Fruit fly (Drosophila melanogaster) whole organism, wandering third instar larva: Measurements from ENCODE around the gene CG3679.
A peak's percentile ranks its signal among the peaks of the same experiment; 100 is the strongest.

Experiments
- Abd-B ChIP-seq: fragments of >200 bp; optimal IDR thresholded peaks from 2 replicates; lab custom pipeline; 2017; ENCODE audit warnings: missing biosample characterization, missing genetic modification characterization
- CG32264 ChIP-seq: fragments of 200-800 bp; sonication (Bioruptor generic); optimal IDR thresholded peaks from 2 replicates; lab custom pipeline; 2016; ENCODE audit warnings: missing biosample characterization, missing genetic modification characterization
- CG9705 ChIP-seq: fragments of 200-800 bp; sonication (Bioruptor generic); optimal IDR thresholded peaks from 2 replicates; lab custom pipeline; 2018; ENCODE audit warnings: missing biosample characterization, mild to moderate bottlenecking, missing genetic modification characterization
- CrebA ChIP-seq: fragments of 200-800 bp; sonication (Bioruptor generic); optimal IDR thresholded peaks from 2 replicates; lab custom pipeline; 2016; ENCODE audit warnings: missing biosample characterization, mild to moderate bottlenecking, missing genetic modification characterization, borderline replicate concordance
- Dfd ChIP-seq: fragments of >200 bp; optimal IDR thresholded peaks from 2 replicates; lab custom pipeline; 2017; ENCODE audit warnings: missing biosample characterization, missing genetic modification characterization
- Dif ChIP-seq: fragments of 200-275, 200-300 bp; sonication (Bioruptor generic); optimal IDR thresholded peaks from 2 replicates; lab custom pipeline; 2018; ENCODE audit warnings: missing biosample characterization, missing genetic modification characterization; ENCODE audit not compliant: partially characterized antibody
- GATAd ChIP-seq: sonication (Bioruptor generic); optimal IDR thresholded peaks from 2 replicates; lab custom pipeline; 2016; ENCODE audit warnings: missing biosample characterization, missing genetic modification characterization
- HLH106 ChIP-seq: fragments of 200-800 bp; optimal IDR thresholded peaks from 3 replicates; lab custom pipeline; 2019; ENCODE audit warnings: missing biosample characterization, mild to moderate bottlenecking, missing genetic modification characterization, moderate library complexity
- Hnf4 ChIP-seq: fragments of 200-800 bp; sonication (Bioruptor generic); optimal IDR thresholded peaks from 2 replicates; lab custom pipeline; 2016; ENCODE audit warnings: missing biosample characterization, mild to moderate bottlenecking, missing genetic modification characterization
- Hr78 ChIP-seq: fragments of >200 bp; optimal IDR thresholded peaks from 2 replicates; lab custom pipeline; 2017; ENCODE audit warnings: missing biosample characterization, missing genetic modification characterization
- Hr83 ChIP-seq: fragments of 200-300 bp; sonication (Bioruptor generic); optimal IDR thresholded peaks from 2 replicates; lab custom pipeline; 2016; ENCODE audit warnings: missing biosample characterization, mild to moderate bottlenecking, missing genetic modification characterization, moderate library complexity; ENCODE audit not compliant: poor library complexity, severe bottlenecking
- Jra ChIP-seq: sonication (Bioruptor generic); optimal IDR thresholded peaks from 2 replicates; lab custom pipeline; 2016; ENCODE audit warnings: missing biosample characterization, missing genetic modification characterization
- Mio ChIP-seq: sonication (Bioruptor generic); optimal IDR thresholded peaks from 2 replicates; lab custom pipeline; 2016; ENCODE audit warnings: missing biosample characterization, missing genetic modification characterization
- Myc ChIP-seq: fragments of >200 bp; optimal IDR thresholded peaks from 2 replicates; lab custom pipeline; 2017
- N ChIP-seq: fragments of >200 bp; optimal IDR thresholded peaks from 2 replicates; lab custom pipeline; 2018; ENCODE audit warnings: missing biosample characterization, missing external identifiers, missing genetic modification characterization
- OdsH ChIP-seq: fragments of 200-800 bp; sonication (Bioruptor generic); optimal IDR thresholded peaks from 2 replicates; lab custom pipeline; 2016; ENCODE audit warnings: missing biosample characterization, mild to moderate bottlenecking, missing genetic modification characterization
- Rel ChIP-seq, 2 experiments: fragments of 200-800 bp; sonication (Bioruptor generic) in 1 of 2; optimal IDR thresholded peaks; 2 replicates in 1 of 2; 3 replicates in 1 of 2; lab custom pipeline; 2016 to 2019; ENCODE audit warnings: mild to moderate bottlenecking in 2 of 2, missing biosample characterization in 2 of 2, missing genetic modification characterization in 2 of 2, moderate library complexity in 1 of 2
- Sp1 ChIP-seq: fragments of 200-800 bp; sonication (Bioruptor generic); optimal IDR thresholded peaks from 3 replicates; lab custom pipeline; 2019; ENCODE audit warnings: missing biosample characterization, mild to moderate bottlenecking, missing genetic modification characterization, moderate library complexity
- Vsx2 ChIP-seq: fragments of 200-300, 225-300 bp; sonication (Bioruptor generic); optimal IDR thresholded peaks from 2 replicates; lab custom pipeline; 2018; ENCODE audit warnings: missing biosample characterization, missing genetic modification characterization; ENCODE audit not compliant: partially characterized antibody
- br ChIP-seq: fragments of 200-800 bp; sonication (Bioruptor generic); optimal IDR thresholded peaks from 2 replicates; lab custom pipeline; 2016; ENCODE audit warnings: missing biosample characterization, missing genetic modification characterization
- brk ChIP-seq: fragments of 200-800 bp; sonication (Bioruptor generic); optimal IDR thresholded peaks from 2 replicates; lab custom pipeline; 2016; ENCODE audit warnings: missing biosample characterization, mild to moderate bottlenecking, missing genetic modification characterization
- dl ChIP-seq, 2 experiments: fragments of 175-275, 200-275 bp in 1 of 2; fragments of 200-275 bp in 1 of 2; sonication (Bioruptor generic); optimal IDR thresholded peaks; lab custom pipeline; 2018; ENCODE audit warnings: mild to moderate bottlenecking in 2 of 2, missing biosample characterization in 2 of 2, missing genetic modification characterization in 2 of 2, moderate library complexity in 2 of 2; ENCODE audit not compliant: partially characterized antibody in 2 of 2, insufficient read depth in 1 of 2
- dmrt93B ChIP-seq: fragments of 200-800 bp; sonication (Bioruptor generic); optimal IDR thresholded peaks from 2 replicates; lab custom pipeline; 2018; ENCODE audit warnings: missing biosample characterization, mild to moderate bottlenecking, missing genetic modification characterization
- dsf ChIP-seq: sonication (Bioruptor generic); optimal IDR thresholded peaks from 2 replicates; lab custom pipeline; 2016; ENCODE audit warnings: missing biosample characterization, missing genetic modification characterization, borderline replicate concordance
- ey ChIP-seq: fragments of 200-800 bp; sonication (Bioruptor generic); optimal IDR thresholded peaks from 2 replicates; lab custom pipeline; 2016; ENCODE audit warnings: missing biosample characterization, missing genetic modification characterization
- foxo ChIP-seq, 2 experiments: fragments of 200-800 bp; sonication (Bioruptor generic); optimal IDR thresholded peaks; 2 replicates in 1 of 2; 3 replicates in 1 of 2; lab custom pipeline; 2016 to 2017; ENCODE audit warnings: missing biosample characterization in 2 of 2, missing genetic modification characterization in 2 of 2
- fru ChIP-seq: fragments of 200-800 bp; sonication (Bioruptor generic); optimal IDR thresholded peaks from 3 replicates; lab custom pipeline; 2016; ENCODE audit warnings: missing biosample characterization, mild to moderate bottlenecking, missing genetic modification characterization
- h ChIP-seq: fragments of 200-800 bp; sonication (Bioruptor generic); optimal IDR thresholded peaks from 3 replicates; lab custom pipeline; 2016; ENCODE audit warnings: missing biosample characterization, mild to moderate bottlenecking, missing genetic modification characterization
- jim ChIP-seq: fragments of 175-275, 200-325 bp; sonication (Bioruptor generic); optimal IDR thresholded peaks from 2 replicates; lab custom pipeline; 2016; ENCODE audit warnings: missing biosample characterization, mild to moderate bottlenecking, missing genetic modification characterization
- lola ChIP-seq: fragments of >200 bp; optimal IDR thresholded peaks from 2 replicates; lab custom pipeline; 2017; ENCODE audit warnings: missing biosample characterization, missing genetic modification characterization
- pan ChIP-seq: fragments of >200 bp; optimal IDR thresholded peaks from 2 replicates; lab custom pipeline; 2017
- psq ChIP-seq: fragments of 200-800 bp; sonication (Bioruptor generic); optimal IDR thresholded peaks from 3 replicates; lab custom pipeline; 2017; ENCODE audit warnings: missing biosample characterization, mild to moderate bottlenecking, missing genetic modification characterization, moderate library complexity
- rgr ChIP-seq: fragments of 200-800 bp; sonication (Bioruptor generic); optimal IDR thresholded peaks from 3 replicates; lab custom pipeline; 2016; ENCODE audit warnings: missing biosample characterization, mild to moderate bottlenecking, missing genetic modification characterization
- sage ChIP-seq: fragments of 200-800 bp; sonication (Bioruptor generic); optimal IDR thresholded peaks from 2 replicates; lab custom pipeline; 2016; ENCODE audit warnings: missing biosample characterization, mild to moderate bottlenecking, missing genetic modification characterization
- sv ChIP-seq: fragments of 200-800 bp; sonication (Bioruptor generic); optimal IDR thresholded peaks from 3 replicates; lab custom pipeline; 2016; ENCODE audit warnings: missing biosample characterization, missing genetic modification characterization
- tai ChIP-seq: sonication (Bioruptor generic); optimal IDR thresholded peaks from 2 replicates; lab custom pipeline; 2016; ENCODE audit warnings: missing biosample characterization, missing genetic modification characterization
- usp ChIP-seq: fragments of >200 bp; optimal IDR thresholded peaks from 2 replicates; lab custom pipeline; 2017; ENCODE audit warnings: missing biosample characterization, missing genetic modification characterization
- woc ChIP-seq: sonication (Bioruptor generic); optimal IDR thresholded peaks from 2 replicates; lab custom pipeline; 2016; ENCODE audit warnings: missing biosample characterization, mild to moderate bottlenecking, missing genetic modification characterization

Gene CG3679

DNA sequence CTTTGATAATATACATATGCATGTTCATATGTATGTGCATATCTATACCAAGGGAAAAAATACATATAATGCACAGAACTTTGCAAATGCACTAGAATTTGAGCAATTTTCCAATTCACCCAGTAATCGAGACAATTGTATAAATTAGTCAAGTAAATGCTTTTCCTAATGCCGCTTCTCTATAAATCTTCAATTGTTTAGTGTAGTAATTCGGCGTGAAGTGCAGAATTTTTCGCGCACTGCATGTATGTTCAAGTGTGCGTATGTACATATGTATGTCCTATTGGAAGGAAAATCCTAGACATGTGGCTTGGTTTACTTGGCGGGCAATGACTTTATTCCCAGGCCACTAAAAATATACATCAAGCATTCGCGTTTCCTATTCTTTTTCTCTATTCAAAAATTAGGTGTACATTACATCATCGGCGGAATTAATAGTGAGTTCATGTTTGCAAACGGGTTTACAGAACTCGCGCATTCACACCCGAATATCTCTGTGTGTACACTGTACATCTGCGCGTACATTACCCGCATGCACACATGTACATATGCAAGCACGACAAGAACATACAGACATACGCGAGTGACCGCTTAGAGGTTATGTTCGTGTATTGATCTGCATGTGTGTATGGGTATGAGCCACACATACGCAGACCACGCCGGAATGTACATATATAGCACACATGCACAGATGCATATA is 15.3 kb downstream of the CG3679 start:
- TF ChIP-seq Dfd (GFP tag; lab: Kevin White, UChicago) = no peak
- TF ChIP-seq CG9705 = no peak
- no peak for TF ChIP-seq dsf (GFP tag; lab: Kevin White, UChicago)
- TF ChIP-seq Sp1 (GFP tag; lab: Kevin White, UChicago) = peak; percentile 27
- TF ChIP-seq sage = peak; percentile 26
- TF ChIP-seq Vsx2 (GFP tag; lab: Kevin White, UChicago) = no peak
- no peak for TF ChIP-seq lola
- no peak for TF ChIP-seq sv (GFP tag; lab: Kevin White, UChicago)
- TF ChIP-seq brk = peak; percentile 28
- TF ChIP-seq N = peak; percentile 65
- peak; percentile 81 for TF ChIP-seq Hr83 (GFP tag; lab: Kevin White, UChicago)
- TF ChIP-seq ey (GFP tag; lab: Kevin White, UChicago) = peak; percentile 76
- no peak for TF ChIP-seq pan (lab: Kevin White, UChicago)
- TF ChIP-seq Mio = no peak
- peak; percentile 33 for TF ChIP-seq OdsH (GFP tag; lab: Kevin White, UChicago)
- no peak for TF ChIP-seq br (GFP tag; lab: Kevin White, UChicago)
- peak; percentile 22 for TF ChIP-seq psq (GFP tag; lab: Kevin White, UChicago)
- peak; percentile 38 for TF ChIP-seq h (GFP tag; lab: Kevin White, UChicago)
- TF ChIP-seq woc (GFP tag; lab: Kevin White, UChicago) = peak; percentile 38
- no peak for TF ChIP-seq tai (GFP tag; lab: Kevin White, UChicago)
- TF ChIP-seq jim = no peak
- peak; percentile 53 for TF ChIP-seq Jra (GFP tag; lab: Kevin White, UChicago)
- peak; percentile 6 for TF ChIP-seq rgr
- no peak for TF ChIP-seq Myc
- no peak for TF ChIP-seq Abd-B (GFP tag; lab: Kevin White, UChicago)
- TF ChIP-seq dmrt93B (GFP tag; lab: Kevin White, UChicago) = no peak
- TF ChIP-seq GATAd (GFP tag; lab: Kevin White, UChicago) = no peak
- TF ChIP-seq HLH106 = peak; percentile 20
- peak; percentile 71 for TF ChIP-seq fru (GFP tag; lab: Kevin White, UChicago)
- TF ChIP-seq foxo (GFP tag; optimal IDR thresholded peaks at IDR 0.05; lab: Kevin White, UChicago) = peak in 1 of 2 experiments; percentile 53
- TF ChIP-seq Dif = peak; percentile 50
- peak; percentile 21 to 35 for TF ChIP-seq dl (GFP tag; optimal IDR thresholded peaks at IDR 0.05; lab: Kevin White, UChicago; ENCODE audit: insufficient read depth in 1 of 2, partially characterized antibody in 2 of 2)
- TF ChIP-seq Rel (GFP tag; optimal IDR thresholded peaks at IDR 0.05; lab: Kevin White, UChicago) = no peak
- peak; percentile 64 for TF ChIP-seq Rel (tag; optimal IDR thresholded peaks at IDR 0.05; lab: Kevin White, UChicago)
- no peak for TF ChIP-seq CrebA
- no peak for TF ChIP-seq CG32264
- TF ChIP-seq Hr78 (GFP tag; lab: Kevin White, UChicago) = no peak
- no peak for TF ChIP-seq Hnf4 (GFP tag; lab: Kevin White, UChicago)
- no peak for TF ChIP-seq usp (GFP tag; lab: Kevin White, UChicago)

DNA sequence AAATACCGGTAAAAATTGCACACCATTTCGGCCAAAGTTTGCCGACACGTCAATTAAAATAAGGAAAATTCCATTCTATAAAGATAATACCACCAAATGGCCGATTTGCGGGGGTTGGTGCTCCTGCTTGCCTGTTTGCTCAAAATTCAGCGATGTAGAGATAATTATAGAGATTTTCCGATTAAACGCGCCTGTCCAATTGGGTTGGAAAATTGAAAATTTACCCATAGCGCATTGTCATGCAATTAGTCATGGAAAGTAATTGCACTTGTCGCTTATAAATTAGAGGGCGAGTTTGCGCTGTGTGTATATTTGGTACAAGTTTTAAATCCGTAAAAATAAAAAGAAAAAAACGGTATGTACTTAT is 15.9 kb downstream of the CG3679 start:
- TF ChIP-seq usp (GFP tag; lab: Kevin White, UChicago) (no peak), fru (GFP tag; lab: Kevin White, UChicago) (no peak), CG32264 (no peak), br (GFP tag; lab: Kevin White, UChicago) (no peak), Hr78 (GFP tag; lab: Kevin White, UChicago) (no peak), dl (GFP tag; optimal IDR thresholded peaks at IDR 0.05; lab: Kevin White, UChicago; ENCODE audit: insufficient read depth in 1 of 2, partially characterized antibody in 2 of 2) (no peak), GATAd (GFP tag; lab: Kevin White, UChicago) (no peak), Jra (GFP tag; lab: Kevin White, UChicago) (no peak), Dif (no peak), CrebA (no peak), h (GFP tag; lab: Kevin White, UChicago) (no peak), Sp1 (GFP tag; lab: Kevin White, UChicago) (no peak), Myc (no peak), dmrt93B (GFP tag; lab: Kevin White, UChicago) (no peak), dsf (GFP tag; lab: Kevin White, UChicago) (no peak), psq (GFP tag; lab: Kevin White, UChicago) (no peak), rgr (no peak), foxo (GFP tag; optimal IDR thresholded peaks at IDR 0.05; lab: Kevin White, UChicago) (no peak)
- TF ChIP-seq, all 38 proteins: peak for 0
